Worm (Caenorhabditis elegans): Measurements from ENCODE around the gene fshr-1.

DNA sequence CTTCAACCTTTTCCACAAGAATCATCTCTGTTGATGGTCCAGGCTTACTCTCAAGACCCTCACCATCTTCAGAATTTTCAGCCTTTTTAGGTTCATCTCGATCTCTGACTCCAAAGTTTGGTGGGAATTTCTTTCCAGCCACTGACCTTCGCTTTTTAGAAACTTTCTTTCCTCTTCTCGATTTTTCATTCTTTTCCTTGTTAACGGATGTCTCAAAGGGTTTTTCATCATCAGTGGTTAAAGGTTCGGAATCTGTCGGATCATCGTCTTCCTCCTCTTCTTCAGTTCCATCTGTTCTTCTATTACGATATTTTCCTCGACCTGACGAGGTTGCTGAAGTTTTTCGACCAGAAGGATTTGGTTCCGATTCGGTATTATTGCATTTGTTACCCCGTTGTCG, 41.1 kb upstream of the fshr-1 start:
- TF ChIP-seq ztf-23 (GFP tag; IDR thresholded peaks at IDR 0.05) (no peak), tab-1 (GFP tag; IDR thresholded peaks at IDR 0.05) (no peak), T22C8.4 (GFP tag; IDR thresholded peaks at IDR 0.05) (no peak), ztf-29 (GFP tag; IDR thresholded peaks at IDR 0.05) (no peak)

All from whole organism, midembryonic.